Fruit fly (Drosophila melanogaster) whole organism, larva: ENCODE data around the gene CheB93b.

ENCODE experiments used
- noc ChIP-seq: fragments of 200-800 bp; sonication (Bioruptor generic); optimal IDR thresholded peaks from 3 replicates; lab custom pipeline; 2019; ENCODE audit warnings: missing biosample characterization, mild to moderate bottlenecking, missing genetic modification characterization, moderate library complexity

The CheB93b gene

DNA sequence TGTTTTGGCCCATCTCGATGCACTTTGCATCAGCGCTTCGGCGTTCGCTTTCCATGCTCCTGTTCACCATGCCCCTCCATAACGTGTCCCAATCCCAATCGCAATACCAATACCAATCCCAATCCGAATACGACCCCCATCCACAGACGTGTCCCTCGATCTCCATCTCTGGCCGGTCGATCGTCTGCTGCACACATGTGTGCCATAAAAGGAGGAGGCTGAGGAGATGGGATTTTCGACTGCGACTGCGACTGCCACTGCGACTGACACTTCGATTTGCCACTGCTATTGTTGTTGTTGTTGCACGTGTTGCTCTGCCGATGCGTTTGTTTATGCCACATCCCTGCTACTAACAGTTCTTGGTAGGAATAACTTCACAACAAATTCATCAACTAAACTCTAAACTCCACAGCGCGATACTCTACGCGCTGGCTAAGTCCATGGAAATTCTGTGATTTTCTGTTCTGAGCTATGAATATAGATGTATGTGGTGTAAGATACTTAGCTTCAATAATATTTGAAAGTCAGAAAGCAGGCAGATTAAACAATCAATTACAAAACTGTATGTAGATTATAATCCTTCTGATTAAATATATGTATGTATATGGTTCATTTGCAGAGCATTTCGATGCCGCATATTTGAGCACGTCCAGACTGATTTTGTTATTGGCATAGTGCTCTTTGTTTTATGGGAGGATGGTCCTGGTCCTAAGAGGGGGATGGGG is 15.8 kb upstream of the CheB93b start:
- TF ChIP-seq noc (tag; lab: Kevin White, UChicago): no peak

dm6 chr3R:21399642-21400041 is 9.3 kb upstream of the CheB93b start, which contains the start of gene Ugt49B2:
Gene Ugt49B2 (minus strand): TSS chr3R:21399742.
- TF ChIP-seq noc (tag; lab: Kevin White, UChicago): no peak

- no peak for TF ChIP-seq noc (tag; lab: Kevin White, UChicago)
These were observed 5.5 kb upstream of the CheB93b start, which contains the start of gene CG7907 for dm6 chr3R:21403435-21403834. Gene CG7907 (plus strand): TSS chr3R:21403735.

dm6 chr3R:21406708-21407107 is 2.2 kb upstream of the CheB93b start:
- TF ChIP-seq noc (tag; lab: Kevin White, UChicago): no peak

DNA sequence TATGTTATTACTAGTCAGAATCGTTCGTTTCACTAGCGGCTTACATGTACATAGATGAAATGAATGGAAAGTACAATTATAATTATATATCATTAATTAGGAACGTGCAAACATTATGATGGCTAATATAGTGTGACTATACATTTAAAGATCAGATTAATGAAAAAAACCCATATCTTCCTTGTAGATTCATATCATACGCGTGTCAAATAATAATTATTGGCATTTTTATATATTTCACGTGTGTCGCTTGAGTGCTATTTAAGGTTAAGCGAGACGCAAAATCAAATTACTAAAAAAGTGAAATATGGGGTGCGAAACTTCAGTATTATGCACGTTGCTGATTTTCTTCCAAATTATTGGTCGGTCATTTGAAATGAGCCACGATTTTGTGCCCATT is 1.8 kb upstream of the CheB93b start, which contains the start of gene CheB93a:
Gene CheB93a, plus strand, starts transcription at position 301 of the 400 bp plus-strand sequence.
- no peak for TF ChIP-seq noc (tag; lab: Kevin White, UChicago)

dm6 chr3R:21408372-21408771 is 551 bp upstream of the CheB93b start:
- no peak for TF ChIP-seq noc (tag; lab: Kevin White, UChicago)

- TF ChIP-seq noc (tag; lab: Kevin White, UChicago): no peak
These were observed 5.2 kb downstream of the CheB93b start for dm6 chr3R:21414169-21414568.

- no peak for TF ChIP-seq noc (tag; lab: Kevin White, UChicago)
These were observed 6.2 kb downstream of the CheB93b start for dm6 chr3R:21415016-21415638.

DNA sequence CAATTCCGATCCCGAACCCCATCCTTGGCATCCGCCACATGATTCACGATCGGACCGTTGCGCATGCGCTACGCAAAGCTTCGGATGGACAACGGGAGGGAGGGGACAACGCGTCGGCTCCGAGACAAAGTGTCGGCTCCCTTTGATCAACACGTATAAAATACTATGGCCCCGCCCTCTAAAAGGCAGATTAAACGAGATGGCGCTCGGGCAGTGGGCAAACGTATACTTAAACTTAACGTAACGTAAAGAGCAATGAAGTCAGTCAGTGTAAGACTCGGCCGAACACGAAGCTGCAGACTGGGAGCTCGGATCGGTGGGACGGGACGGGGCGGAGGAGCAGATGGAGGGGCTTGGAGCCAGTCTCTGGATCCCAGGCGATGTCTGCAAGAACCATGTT is 8.0 kb downstream of the CheB93b start:
- no peak for TF ChIP-seq noc (tag; lab: Kevin White, UChicago)

dm6 chr3R:21419258-21419657 is 10.3 kb downstream of the CheB93b start:
- TF ChIP-seq noc (tag; lab: Kevin White, UChicago): no peak

- no peak for TF ChIP-seq noc (tag; lab: Kevin White, UChicago)
These were observed 11.0 kb downstream of the CheB93b start for dm6 chr3R:21419932-21420331.

DNA sequence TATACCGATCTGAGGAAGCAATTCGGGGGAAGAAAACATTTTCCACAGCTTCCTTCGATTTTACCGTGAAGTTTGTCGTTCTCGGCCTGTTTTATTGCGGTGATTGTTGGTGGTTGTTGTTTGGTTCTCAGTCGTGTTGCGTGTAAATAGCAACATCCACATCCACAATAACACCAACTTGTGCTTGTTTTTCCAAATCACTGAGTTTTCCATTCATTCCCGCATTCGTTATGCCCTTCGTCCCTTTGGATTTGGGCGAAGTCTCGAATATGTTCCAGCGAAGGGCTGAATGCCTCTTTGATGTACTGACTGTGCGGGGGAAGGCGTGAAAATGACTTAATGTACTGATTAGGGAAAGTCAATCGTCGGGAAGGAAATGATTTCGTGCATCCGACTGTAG is 17.9 kb downstream of the CheB93b start:
- no peak for TF ChIP-seq noc (tag; lab: Kevin White, UChicago)

DNA sequence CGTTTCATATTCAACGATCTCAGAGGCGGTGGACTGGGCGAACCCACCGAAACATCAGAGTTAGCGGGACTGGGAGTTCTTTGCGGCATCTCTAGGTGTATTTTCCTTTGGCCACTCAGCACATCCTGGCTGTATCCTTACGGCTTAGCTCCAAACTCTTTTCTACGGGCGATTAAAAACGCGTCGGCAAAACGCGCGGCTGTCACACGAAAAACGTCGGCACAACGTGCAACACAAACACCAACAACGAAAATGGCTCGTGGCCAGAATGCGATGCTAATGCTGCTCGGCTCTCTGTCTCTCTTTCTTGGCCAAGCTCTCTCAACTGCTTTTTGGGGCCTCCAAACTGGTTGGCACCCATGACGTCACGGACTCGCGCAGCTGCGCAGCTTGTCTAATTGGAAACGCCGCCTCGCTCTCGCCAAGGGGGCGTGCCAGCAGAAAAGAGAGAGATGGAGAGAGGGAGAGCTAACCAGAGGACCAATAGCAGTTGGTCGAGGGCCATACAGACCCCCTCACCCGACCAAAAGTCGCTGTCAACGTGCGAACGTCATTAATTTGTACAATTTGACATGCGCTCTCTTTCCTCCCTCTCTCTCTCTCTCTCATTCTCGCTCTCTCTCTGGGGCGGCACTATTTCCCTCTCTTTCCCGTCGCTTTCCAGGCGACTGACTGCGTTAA is 25.1 kb downstream of the CheB93b start, which contains the start of gene lbl:
Gene lbl, minus strand, starts transcription at position 255 of the 681 bp plus-strand sequence.
- TF ChIP-seq noc (tag; lab: Kevin White, UChicago): no peak

- no peak for TF ChIP-seq noc (tag; lab: Kevin White, UChicago)
These were observed 28.7 kb downstream of the CheB93b start for dm6 chr3R:21437515-21438090.

dm6 chr3R:21440102-21440501 is 31.2 kb downstream of the CheB93b start:
- no peak for TF ChIP-seq noc (tag; lab: Kevin White, UChicago)

DNA sequence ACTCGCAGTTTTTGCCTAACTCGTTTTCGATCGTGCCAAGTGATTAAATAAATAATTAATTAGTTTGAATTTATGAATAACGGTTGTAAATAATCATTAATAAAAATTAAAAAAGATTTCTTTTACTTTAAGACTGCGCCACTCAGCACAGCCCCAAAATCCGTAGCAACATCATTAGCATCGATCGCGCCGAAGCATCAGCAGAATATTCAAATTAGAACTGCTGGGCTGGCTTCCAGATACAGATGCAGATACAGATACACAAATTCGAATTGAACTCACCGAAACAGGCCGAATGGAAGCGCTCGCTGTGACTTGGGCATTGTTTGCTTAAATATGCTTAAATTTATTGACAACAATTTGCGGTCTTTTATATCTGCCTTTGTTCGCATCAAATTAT is 31.8 kb downstream of the CheB93b start:
- no peak for TF ChIP-seq noc (tag; lab: Kevin White, UChicago)
